Worm (Caenorhabditis elegans): ENCODE measurements around the gene lido-10.

The lido-10 gene

DNA sequence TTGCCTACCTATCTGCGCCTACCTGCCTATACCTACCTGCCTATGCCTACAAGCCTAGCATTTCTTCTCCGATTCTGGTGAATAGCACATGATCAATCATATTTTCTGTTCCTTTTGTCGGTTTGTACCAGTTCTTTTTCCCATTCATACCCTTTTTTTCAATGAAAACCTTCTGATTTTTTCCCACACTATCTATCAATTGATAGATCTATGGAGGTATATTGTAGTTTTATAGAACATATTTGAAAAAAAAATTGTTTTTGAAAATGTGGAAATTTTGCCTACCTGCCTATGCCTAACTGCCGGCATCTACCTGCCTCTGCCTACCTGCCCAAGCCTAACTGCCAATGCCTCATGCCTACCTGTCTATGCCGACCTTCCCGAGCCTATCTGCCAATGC is 38.7 kb upstream of the lido-10 start:
- TF ChIP-seq ceh-83 (GFP tag; optimal IDR thresholded peaks at IDR 0.05) (no peak), nhr-2 (tag; optimal IDR thresholded peaks at IDR 0.05) (no peak), cnd-1 (tag; optimal IDR thresholded peaks at IDR 0.05) (no peak), ztf-11 (tag; optimal IDR thresholded peaks at IDR 0.05) (no peak), unc-39 (tag; optimal IDR thresholded peaks at IDR 0.05) (no peak), zip-8 (tag; optimal IDR thresholded peaks at IDR 0.05) (no peak), M03D4.4 (tag; optimal IDR thresholded peaks at IDR 0.05) (no peak), elt-1 (tag; optimal IDR thresholded peaks at IDR 0.05; ENCODE audit: borderline replicate concordance, insufficient read depth) (no peak), nhr-76 (tag; optimal IDR thresholded peaks at IDR 0.05) (no peak), mls-2 (tag; optimal IDR thresholded peaks at IDR 0.05) (no peak)

DNA sequence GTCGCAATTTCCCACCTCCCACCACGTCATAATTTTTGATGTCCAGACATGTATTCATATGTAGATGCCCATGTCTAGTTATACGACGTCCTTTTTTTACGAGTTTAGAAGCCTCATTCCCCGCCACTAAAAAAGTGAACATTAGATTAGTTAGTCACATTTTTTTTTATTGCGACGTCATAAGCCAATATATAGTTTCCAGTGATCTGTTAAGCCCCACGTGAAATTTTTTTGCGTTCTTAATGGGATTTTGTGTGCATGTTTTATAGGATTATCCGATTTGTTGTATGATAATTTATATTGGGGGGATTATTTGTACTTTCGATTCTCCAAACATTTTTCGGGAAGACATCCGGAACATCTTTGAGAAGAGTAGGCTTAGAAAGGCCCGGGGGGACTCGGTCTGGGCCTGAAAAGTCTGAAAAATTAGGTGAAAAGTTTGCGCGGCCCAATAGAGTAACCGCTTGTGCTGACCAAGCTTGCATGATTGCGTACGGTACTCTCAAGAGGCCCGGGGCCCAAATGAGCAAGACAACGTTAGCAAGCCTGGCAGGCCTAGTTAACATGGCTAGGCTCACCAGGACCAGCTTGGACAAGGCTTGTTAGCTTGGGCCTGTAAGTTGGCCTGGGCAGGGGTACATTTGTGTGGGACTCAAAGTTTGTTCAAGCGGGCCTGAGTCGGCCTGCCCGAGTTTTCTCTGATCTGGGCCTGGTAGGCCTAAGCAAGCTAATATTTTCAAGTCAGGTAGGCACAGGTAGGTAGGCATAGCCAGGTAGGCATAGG is 36.9 kb upstream of the lido-10 start:
- TF ChIP-seq unc-62 (GFP tag; optimal IDR thresholded peaks at IDR 0.05) = no peak
- no peak for TF ChIP-seq lsy-2 (tag; optimal IDR thresholded peaks at IDR 0.05)
- TF ChIP-seq lin-13 (tag; optimal IDR thresholded peaks at IDR 0.05) = no peak
- TF ChIP-seq nhr-28 (tag; optimal IDR thresholded peaks at IDR 0.05) = no peak
- no peak for TF ChIP-seq tbx-8 (GFP tag; optimal IDR thresholded peaks at IDR 0.05)
- no peak for TF ChIP-seq bed-3 (GFP tag; optimal IDR thresholded peaks at IDR 0.05)
- no peak for TF ChIP-seq snpc-4 (tag; optimal IDR thresholded peaks at IDR 0.05)
- TF ChIP-seq cnd-1 (tag; optimal IDR thresholded peaks at IDR 0.05) = no peak
- no peak for TF ChIP-seq nhr-237 (tag; optimal IDR thresholded peaks at IDR 0.05)
- no peak for TF ChIP-seq ceh-39 (tag; optimal IDR thresholded peaks at IDR 0.05)
- no peak for TF ChIP-seq unc-120 (tag; optimal IDR thresholded peaks at IDR 0.05; ENCODE audit: poor library complexity, severe bottlenecking)
- no peak for TF ChIP-seq elt-3 (tag; optimal IDR thresholded peaks at IDR 0.05)
- TF ChIP-seq mab-5 (tag; optimal IDR thresholded peaks at IDR 0.05) = no peak
- TF ChIP-seq ceh-43 (GFP tag; optimal IDR thresholded peaks at IDR 0.05) = no peak
- no peak for TF ChIP-seq pha-4 (tag; optimal IDR thresholded peaks at IDR 0.05)

DNA sequence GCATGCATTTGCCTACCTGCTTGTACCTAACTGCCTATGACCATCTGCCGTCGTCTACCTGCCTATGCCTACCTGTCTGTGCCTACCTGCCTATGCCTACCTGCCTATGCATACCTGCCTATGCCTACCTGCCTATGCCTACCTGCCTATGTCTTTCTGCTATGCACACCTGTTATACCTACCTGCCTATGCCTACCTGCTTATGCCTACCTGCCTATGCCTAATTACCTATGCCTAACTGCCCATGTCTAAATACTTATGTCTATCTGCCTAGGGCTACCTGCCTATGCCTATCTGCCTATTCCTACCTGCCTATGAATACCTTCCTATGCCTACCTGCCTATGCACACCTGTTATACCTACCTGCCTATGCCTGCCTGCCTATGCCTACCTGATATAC is 36.0 kb upstream of the lido-10 start:
- TF ChIP-seq lsy-2 (tag; optimal IDR thresholded peaks at IDR 0.05) (no peak), unc-62 (GFP tag; optimal IDR thresholded peaks at IDR 0.05) (no peak), hlh-1 (tag; optimal IDR thresholded peaks at IDR 0.05) (no peak), nhr-76 (tag; optimal IDR thresholded peaks at IDR 0.05) (no peak), tbx-8 (GFP tag; optimal IDR thresholded peaks at IDR 0.05) (no peak), unc-120 (tag; optimal IDR thresholded peaks at IDR 0.05; ENCODE audit: poor library complexity, severe bottlenecking) (no peak), ceh-39 (tag; optimal IDR thresholded peaks at IDR 0.05) (no peak), sem-2 (GFP tag; optimal IDR thresholded peaks at IDR 0.05) (no peak), nhr-2 (tag; optimal IDR thresholded peaks at IDR 0.05) (no peak), ztf-11 (tag; optimal IDR thresholded peaks at IDR 0.05) (no peak), sptf-1 (tag; optimal IDR thresholded peaks at IDR 0.05) (no peak), nhr-237 (tag; optimal IDR thresholded peaks at IDR 0.05) (no peak), lin-32 (GFP tag; optimal IDR thresholded peaks at IDR 0.05) (no peak), ceh-43 (GFP tag; optimal IDR thresholded peaks at IDR 0.05) (no peak), pha-4 (tag; optimal IDR thresholded peaks at IDR 0.05) (no peak), nhr-28 (tag; optimal IDR thresholded peaks at IDR 0.05) (no peak), snpc-4 (tag; optimal IDR thresholded peaks at IDR 0.05) (no peak), nhr-12 (tag; optimal IDR thresholded peaks at IDR 0.05) (no peak), M03D4.4 (tag; optimal IDR thresholded peaks at IDR 0.05) (no peak)

DNA sequence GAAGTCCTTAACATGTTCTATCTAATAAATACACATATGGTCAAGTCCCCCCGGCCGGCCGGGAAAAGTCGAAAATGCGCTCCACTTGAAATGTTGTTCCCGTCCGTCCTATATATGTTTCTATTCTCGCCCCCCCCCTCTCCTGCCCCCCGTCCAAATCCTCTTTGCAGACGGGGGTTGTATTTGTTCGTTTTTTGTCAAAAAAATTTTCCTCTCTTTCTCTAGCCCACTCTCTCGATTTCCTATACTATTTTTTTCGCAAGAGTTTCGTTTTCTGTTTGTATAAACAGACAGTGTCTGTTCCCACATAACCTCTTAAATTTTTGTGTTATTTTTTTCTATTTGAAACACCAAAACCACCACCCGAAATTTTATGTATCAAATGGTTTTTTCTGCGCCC is 35.2 kb upstream of the lido-10 start:
- TF ChIP-seq nhr-76 (tag; optimal IDR thresholded peaks at IDR 0.05) = no peak
- no peak for TF ChIP-seq ztf-11 (tag; optimal IDR thresholded peaks at IDR 0.05)
- no peak for TF ChIP-seq ham-2 (GFP tag; optimal IDR thresholded peaks at IDR 0.05)
- TF ChIP-seq unc-120 (tag; optimal IDR thresholded peaks at IDR 0.05; ENCODE audit: poor library complexity, severe bottlenecking) = no peak
- no peak for TF ChIP-seq pha-4 (tag; optimal IDR thresholded peaks at IDR 0.05)
- TF ChIP-seq unc-39 (tag; optimal IDR thresholded peaks at IDR 0.05) = no peak
- no peak for TF ChIP-seq lin-13 (tag; optimal IDR thresholded peaks at IDR 0.05)
- TF ChIP-seq lin-32 (GFP tag; optimal IDR thresholded peaks at IDR 0.05) = no peak
- TF ChIP-seq sem-2 (GFP tag; optimal IDR thresholded peaks at IDR 0.05) = no peak
- TF ChIP-seq mls-2 (tag; optimal IDR thresholded peaks at IDR 0.05) = no peak
- no peak for TF ChIP-seq hlh-1 (tag; optimal IDR thresholded peaks at IDR 0.05)
- no peak for TF ChIP-seq lsy-2 (tag; optimal IDR thresholded peaks at IDR 0.05)
- TF ChIP-seq bed-3 (GFP tag; optimal IDR thresholded peaks at IDR 0.05) = no peak
- no peak for TF ChIP-seq ceh-83 (GFP tag; optimal IDR thresholded peaks at IDR 0.05)
- no peak for TF ChIP-seq elt-1 (tag; optimal IDR thresholded peaks at IDR 0.05; ENCODE audit: borderline replicate concordance, insufficient read depth)
- TF ChIP-seq flh-1 (GFP tag; optimal IDR thresholded peaks at IDR 0.05) = no peak
- no peak for TF ChIP-seq unc-62 (GFP tag; optimal IDR thresholded peaks at IDR 0.05)

Measured in whole organism, mixed stage, embryonic.